Fruit fly (Drosophila melanogaster): ENCODE measurements around the gene mys.

mys gene

DNA sequence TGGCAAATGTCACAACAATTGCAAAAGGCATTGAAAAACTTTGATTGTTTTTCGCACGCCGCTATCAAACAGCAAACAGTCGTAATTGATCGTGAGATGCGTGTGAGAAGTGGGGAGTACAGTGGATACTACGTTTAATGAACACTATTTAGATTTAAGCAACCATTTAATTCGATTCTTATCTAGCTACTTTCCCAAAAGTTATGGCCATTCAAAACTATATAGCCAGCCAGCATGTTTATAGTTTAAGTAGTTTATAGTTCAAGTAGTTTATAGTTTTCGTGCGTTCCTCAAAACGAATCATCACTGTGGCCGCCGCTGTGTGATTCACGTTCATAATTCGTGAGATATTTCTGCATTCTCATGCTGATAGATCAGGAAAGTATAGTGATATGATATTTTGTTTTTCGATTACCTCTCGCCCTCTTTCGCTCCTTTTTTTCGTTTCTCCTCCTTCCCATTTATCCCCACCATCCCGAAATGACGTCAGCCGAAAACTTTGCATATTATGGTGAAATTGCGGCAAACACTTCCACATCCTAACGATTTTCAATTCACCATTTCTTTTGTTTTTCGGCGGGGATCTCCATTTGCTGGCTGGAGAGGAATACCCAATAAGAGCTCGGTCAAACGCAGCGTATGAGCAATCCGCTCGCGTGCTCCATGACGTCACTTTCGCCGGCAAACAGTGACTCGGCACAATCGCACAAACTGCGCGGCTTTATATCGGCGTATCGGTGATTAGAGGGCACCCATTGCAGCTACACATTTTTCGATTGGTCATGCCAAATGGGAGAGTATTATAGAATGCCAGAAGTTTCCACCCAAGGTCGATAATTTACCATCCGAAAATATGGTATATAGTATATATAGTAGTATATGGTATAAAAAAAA, 52.2 kb downstream of the mys start (continued):
- TF ChIP-seq CkIIα-i1 (GFP tag; IDR thresholded peaks at IDR 0.05) (no peak), Sin3A (optimal IDR thresholded peaks at IDR 0.05) (no peak), ems (GFP tag; optimal IDR thresholded peaks at IDR 0.05) (peak; percentile 8), Dbx (GFP tag; IDR thresholded peaks at IDR 0.05) (peak; percentile 84), Doc2 (GFP tag; IDR thresholded peaks at IDR 0.05) (no peak), pho (GFP tag; optimal IDR thresholded peaks at IDR 0.05) (peak; percentile 62), CG30020 (tag; optimal IDR thresholded peaks at IDR 0.05) (no peak), kay (GFP tag; optimal IDR thresholded peaks at IDR 0.05) (no peak), B-H2 (GFP tag; optimal IDR thresholded peaks at IDR 0.05) (peak; percentile 60), dmrt11E (tag; optimal IDR thresholded peaks at IDR 0.05) (no peak), usp (GFP tag; optimal IDR thresholded peaks at IDR 0.05) (no peak), sug (tag; optimal IDR thresholded peaks at IDR 0.05) (peak; percentile 20), CG31388 (GFP tag; optimal IDR thresholded peaks at IDR 0.05) (no peak), Nf-YB (GFP tag; optimal IDR thresholded peaks at IDR 0.05) (no peak), bsh (GFP tag; optimal IDR thresholded peaks at IDR 0.05) (peak in 1 of 2 experiments; percentile 18), CG3065 (GFP tag; optimal IDR thresholded peaks at IDR 0.05) (no peak), CG13424 (tag; optimal IDR thresholded peaks at IDR 0.05) (peak; percentile 66), CG8290 (GFP tag; optimal IDR thresholded peaks at IDR 0.05) (no peak), CG8290 (tag; optimal IDR thresholded peaks at IDR 0.05) (peak in 1 of 2 experiments; percentile 94), CG34422 (GFP tag; IDR thresholded peaks at IDR 0.05) (no peak), Hr39 (optimal IDR thresholded peaks at IDR 0.05) (no peak), CG7928 (GFP tag; optimal IDR thresholded peaks at IDR 0.05) (no peak), peb (GFP tag; IDR thresholded peaks at IDR 0.05) (no peak), Gug (GFP tag; IDR thresholded peaks at IDR 0.05) (peak; percentile 58; the same call in 2 of the 4 replicates), schlank (tag; optimal IDR thresholded peaks at IDR 0.05) (peak; percentile 89), CG10431 (GFP tag; optimal IDR thresholded peaks at IDR 0.05) (no peak), CG10979 (tag; optimal IDR thresholded peaks at IDR 0.05) (no peak), dm (GFP tag; optimal IDR thresholded peaks at IDR 0.05) (no peak), gcm (GFP tag; optimal IDR thresholded peaks at IDR 0.05) (no peak), Stat92E (GFP tag; optimal IDR thresholded peaks at IDR 0.05) (no peak), jigr1 (GFP tag; IDR thresholded peaks at IDR 0.05) (no peak), zen (tag; optimal IDR thresholded peaks at IDR 0.05) (no peak), Xbp1 (GFP tag; optimal IDR thresholded peaks at IDR 0.05) (peak; percentile 47), ftz-f1 (GFP tag; optimal IDR thresholded peaks at IDR 0.05) (no peak), ERR (GFP tag; optimal IDR thresholded peaks at IDR 0.05) (no peak), nom (GFP tag; optimal IDR thresholded peaks at IDR 0.05) (no peak), sob (GFP tag; IDR thresholded peaks at IDR 0.05) (peak; percentile 76), CG2129 (GFP tag; IDR thresholded peaks at IDR 0.05; ENCODE audit: partially characterized antibody) (no peak), CG18599 (GFP tag; optimal IDR thresholded peaks at IDR 0.05) (peak; percentile 82), dpn (GFP tag; optimal IDR thresholded peaks at IDR 0.05) (peak; percentile 49 to 57), stwl (tag; optimal IDR thresholded peaks at IDR 0.05) (no peak), CG2875 (GFP tag; optimal IDR thresholded peaks at IDR 0.05) (no peak), CG9817 (tag; optimal IDR thresholded peaks at IDR 0.05) (peak; percentile 71), CG30431 (GFP tag; optimal IDR thresholded peaks at IDR 0.05) (no peak), Rfx (GFP tag; IDR thresholded peaks at IDR 0.05) (peak; percentile 87), Atf-2 (GFP tag; optimal IDR thresholded peaks at IDR 0.05) (no peak), NFAT (GFP tag; IDR thresholded peaks at IDR 0.05) (peak; percentile 72; the same call in 1 of the 2 replicates), CG1024 (GFP tag; IDR thresholded peaks at IDR 0.05) (0 out of 2 replicates have a peak, but pooled peaks have one; percentile 14), corto (GFP tag; optimal IDR thresholded peaks at IDR 0.05) (no peak), CG42726 (GFP tag; IDR thresholded peaks at IDR 0.05; ENCODE audit: partially characterized antibody) (no peak)
